Worm (Caenorhabditis elegans) whole organism, late embryonic: ENCODE data around the gene lgc-45.

ENCODE experiments used
- F13H6.1 ChIP-seq: sonication (generic microtip); optimal IDR thresholded peaks from 2 replicates; lab custom pipeline; 2016; ENCODE audit warnings: missing genetic modification characterization, missing compliant biosample characterization
- ama-1 ChIP-seq: fragments of 150-350 bp; optimal IDR thresholded peaks from 2 replicates; lab custom pipeline; 2014
- ceh-34 ChIP-seq: sonication (generic microtip); optimal IDR thresholded peaks from 2 replicates; lab custom pipeline; 2016; ENCODE audit warnings: mild to moderate bottlenecking, missing genetic modification characterization, missing compliant biosample characterization
- nfya-1 ChIP-seq: sonication (generic microtip); optimal IDR thresholded peaks from 2 replicates; lab custom pipeline; 2017; ENCODE audit warnings: missing genetic modification characterization, mild to moderate bottlenecking, missing compliant biosample characterization, antibody characterized with exemption, moderate library complexity
- pha-4 ChIP-seq: fragments of 150-350 bp; optimal IDR thresholded peaks from 2 replicates; lab custom pipeline; 2018; ENCODE audit warnings: missing biosample characterization, missing genetic modification reagents, missing genetic modification characterization
- ztf-16 ChIP-seq: sonication (generic microtip); optimal IDR thresholded peaks from 2 replicates; lab custom pipeline; 2017; ENCODE audit warnings: missing genetic modification characterization, missing compliant biosample characterization

- TF ChIP-seq ceh-34 (tag; lab: Kevin White, UChicago) (no peak), ztf-16 (tag; lab: Kevin White, UChicago) (no peak), pha-4 (no peak), F13H6.1 (tag; lab: Kevin White, UChicago) (no peak), nfya-1 (tag; lab: Kevin White, UChicago) (no peak), ama-1 (lab: Kevin White, UChicago) (no peak)
These were observed 3.8 kb upstream of the lgc-45 start, which contains the start of gene dnc-3 for ce11 chrII:3553453-3553852.
